Fruit fly (Drosophila melanogaster) whole organism, embryonic: ENCODE data around the gene CG18428.

Source experiments
- Antp ChIP-seq: fragments of 200-800 bp; sonication (Bioruptor generic); optimal IDR thresholded peaks from 3 replicates; lab custom pipeline; 2016; ENCODE audit warnings: missing biosample characterization, missing genetic modification characterization
- Atf6 ChIP-seq: fragments of 200-800 bp; sonication (Bioruptor generic); IDR thresholded peaks from 2 replicates; pipeline ENCODE4 v1.3.6; 2022; ENCODE audit warnings: missing biosample characterization, missing genetic modification characterization
- Awh ChIP-seq: fragments of 200-800 bp; sonication (Bioruptor generic); IDR thresholded peaks from 2 replicates; pipeline ENCODE4, ENCODE4 v1.3.6; 2022; ENCODE audit warnings: missing biosample characterization, missing genetic modification characterization
- CG10543 ChIP-seq: fragments of 200-800 bp; sonication (Bioruptor generic); optimal IDR thresholded peaks from 3 replicates; lab custom pipeline; 2017; ENCODE audit warnings: missing biosample characterization, mild to moderate bottlenecking, missing genetic modification characterization, moderate library complexity
- CG10654 ChIP-seq: fragments of 200-800 bp; sonication (Bioruptor generic); optimal IDR thresholded peaks from 2 replicates; lab custom pipeline; 2016; ENCODE audit warnings: missing biosample characterization, missing genetic modification characterization
- CG11504 ChIP-seq: fragments of 200-800 bp; sonication (Bioruptor generic); optimal IDR thresholded peaks from 3 replicates; lab custom pipeline; 2019; ENCODE audit warnings: missing biosample characterization, mild to moderate bottlenecking, missing genetic modification characterization, moderate library complexity
- CG11695 ChIP-seq: fragments of 200-800 bp; sonication (Bioruptor generic); IDR thresholded peaks from 3 replicates; pipeline ENCODE4 v1.3.6; 2022; ENCODE audit warnings: missing biosample characterization, missing genetic modification characterization
- CG12659 ChIP-seq: fragments of 200-800 bp; sonication (Bioruptor generic); optimal IDR thresholded peaks from 3 replicates; lab custom pipeline; 2017; ENCODE audit warnings: mild to moderate bottlenecking, missing biosample characterization, missing genetic modification reagents, missing genetic modification characterization
- CG13424 ChIP-seq: fragments of 200-800 bp; sonication (Bioruptor generic); optimal IDR thresholded peaks from 2 replicates; lab custom pipeline; 2019; ENCODE audit warnings: missing biosample characterization, mild to moderate bottlenecking, missing genetic modification characterization, moderate library complexity
- CG13894 ChIP-seq: fragments of 200-800 bp; sonication (Bioruptor generic); optimal IDR thresholded peaks from 3 replicates; lab custom pipeline; 2018; ENCODE audit warnings: missing biosample characterization, mild to moderate bottlenecking, missing genetic modification characterization, moderate library complexity
- CG15269 ChIP-seq: fragments of 200-800 bp; sonication (Bioruptor generic); optimal IDR thresholded peaks from 2 replicates; lab custom pipeline; 2018; ENCODE audit warnings: missing biosample characterization, mild to moderate bottlenecking, missing genetic modification characterization, moderate library complexity
- CG30020 ChIP-seq: fragments of 200-800 bp; optimal IDR thresholded peaks from 2 replicates; lab custom pipeline; 2019; ENCODE audit warnings: missing biosample characterization, mild to moderate bottlenecking, missing genetic modification characterization, moderate library complexity
- CG30403 ChIP-seq: fragments of 200-800 bp; sonication (Bioruptor generic); optimal IDR thresholded peaks from 3 replicates; lab custom pipeline; 2016; ENCODE audit warnings: missing biosample characterization, missing genetic modification characterization
- CG3838 ChIP-seq: fragments of 200-800 bp; sonication (Bioruptor generic); optimal IDR thresholded peaks from 3 replicates; lab custom pipeline; 2016; ENCODE audit warnings: missing biosample characterization, missing genetic modification characterization
- CG6272 ChIP-seq: fragments of 200-800 bp; sonication (Bioruptor generic); IDR thresholded peaks from 2 replicates; pipeline ENCODE4 v1.3.6; 2022; ENCODE audit warnings: missing biosample characterization, missing genetic modification characterization
- CG6765 ChIP-seq: fragments of 200-800 bp; sonication (Bioruptor generic); optimal IDR thresholded peaks from 3 replicates; lab custom pipeline; 2017; ENCODE audit warnings: missing biosample characterization, mild to moderate bottlenecking, missing genetic modification characterization
- CG7786 ChIP-seq: fragments of 200-800 bp; sonication (Bioruptor generic); optimal IDR thresholded peaks from 2 replicates; lab custom pipeline; 2016; ENCODE audit warnings: missing biosample characterization, missing genetic modification characterization
- CG9876 ChIP-seq: fragments of 200-800 bp; sonication (Bioruptor generic); optimal IDR thresholded peaks from 2 replicates; lab custom pipeline; 2016; ENCODE audit warnings: missing biosample characterization, missing genetic modification characterization
- Deaf1 ChIP-seq: fragments of 200-800 bp; optimal IDR thresholded peaks from 3 replicates; lab custom pipeline; 2019; ENCODE audit warnings: missing biosample characterization, mild to moderate bottlenecking, missing genetic modification characterization, moderate library complexity
- Dek ChIP-seq: fragments of 200-800 bp; sonication (Bioruptor generic); optimal IDR thresholded peaks from 3 replicates; lab custom pipeline; 2019; ENCODE audit warnings: missing biosample characterization, mild to moderate bottlenecking, missing genetic modification characterization, moderate library complexity
- Dfd ChIP-seq, 2 experiments: fragments of >200 bp; optimal IDR thresholded peaks; 2 replicates each; lab custom pipeline; 2017; ENCODE audit warnings: missing biosample characterization in 2 of 2, missing genetic modification characterization in 2 of 2
- Ets65A ChIP-seq: fragments of 200-800 bp; sonication (Bioruptor generic); peaks from one replicate; lab custom pipeline; 2016; ENCODE audit warnings: missing biosample characterization, missing genetic modification characterization
- Fer1 ChIP-seq: fragments of 200-800 bp; sonication (Bioruptor generic); optimal IDR thresholded peaks from 2 replicates; lab custom pipeline; 2017; ENCODE audit warnings: missing biosample characterization, mild to moderate bottlenecking, missing genetic modification characterization
- Fer2 ChIP-seq: fragments of 200-800 bp; sonication (Bioruptor generic); optimal IDR thresholded peaks from 2 replicates; lab custom pipeline; 2018; ENCODE audit warnings: missing biosample characterization, mild to moderate bottlenecking, missing genetic modification characterization, moderate library complexity
- Hmr ChIP-seq: fragments of 200-800 bp; sonication (Bioruptor generic); optimal IDR thresholded peaks from 3 replicates; lab custom pipeline; 2017; ENCODE audit warnings: mild to moderate bottlenecking, missing biosample characterization, missing genetic modification reagents, missing genetic modification characterization
- Jarid2 ChIP-seq: fragments of 200-800 bp; sonication (Bioruptor generic); optimal IDR thresholded peaks from 3 replicates; lab custom pipeline; 2017; ENCODE audit warnings: mild to moderate bottlenecking, missing biosample characterization, missing genetic modification reagents, missing genetic modification characterization
- Med ChIP-seq: fragments of 200-800 bp; sonication (Bioruptor generic); peaks from one replicate; lab custom pipeline; 2016; ENCODE audit warnings: missing biosample characterization, missing genetic modification characterization, mild to moderate bottlenecking, inconsistent platforms, moderate library complexity
- Pdp1 ChIP-seq, 2 experiments: fragments of 200-800 bp; sonication (Bioruptor generic); optimal IDR thresholded peaks; 3 replicates each; lab custom pipeline; 2016; ENCODE audit warnings: missing biosample characterization in 2 of 2, missing genetic modification characterization in 2 of 2, mild to moderate bottlenecking in 1 of 2, moderate library complexity in 1 of 2
- Rfx ChIP-seq: fragments of 200-800 bp; sonication (Bioruptor generic); IDR thresholded peaks from 2 replicates; pipeline ENCODE4 v1.3.6; 2022; ENCODE audit warnings: missing biosample characterization, missing genetic modification characterization
- ash1 ChIP-seq: fragments of 200-800 bp; sonication (Bioruptor generic); optimal IDR thresholded peaks from 2 replicates; lab custom pipeline; 2018; ENCODE audit warnings: missing biosample characterization, mild to moderate bottlenecking, missing genetic modification characterization
- chm ChIP-seq: fragments of 200-800 bp; sonication (Bioruptor generic); IDR thresholded peaks from 2 replicates; pipeline ENCODE4 v1.3.6; 2022; ENCODE audit warnings: missing biosample characterization, missing genetic modification characterization
- crol ChIP-seq: fragments of 200-800 bp; sonication (Bioruptor generic); IDR thresholded peaks from 2 replicates; pipeline ENCODE4 v1.3.6; 2022; ENCODE audit warnings: missing biosample characterization, missing genetic modification characterization
- dimm ChIP-seq: fragments of 200-800 bp; sonication (Bioruptor generic); IDR thresholded peaks from 2 replicates; pipeline ENCODE4 v1.3.6; 2022; ENCODE audit warnings: missing biosample characterization, missing genetic modification characterization
- dm ChIP-seq: fragments of 200-800 bp; sonication (Bioruptor generic); optimal IDR thresholded peaks from 3 replicates; lab custom pipeline; 2016; ENCODE audit warnings: missing biosample characterization, missing genetic modification characterization
- exex ChIP-seq: fragments of 200-800 bp; sonication (Bioruptor generic); optimal IDR thresholded peaks from 4 replicates; lab custom pipeline; 2018; ENCODE audit warnings: missing biosample characterization, mild to moderate bottlenecking, missing genetic modification characterization, moderate library complexity
- fd3F ChIP-seq: fragments of 200-800 bp; sonication (Bioruptor generic); optimal IDR thresholded peaks from 2 replicates; lab custom pipeline; 2018; ENCODE audit warnings: missing biosample characterization, mild to moderate bottlenecking, missing genetic modification characterization, moderate library complexity
- grau ChIP-seq: fragments of 200-800 bp; optimal IDR thresholded peaks from 3 replicates; lab custom pipeline; 2019; ENCODE audit warnings: missing biosample characterization, mild to moderate bottlenecking, missing genetic modification characterization, moderate library complexity
- ham ChIP-seq: fragments of 200-800 bp; sonication (Bioruptor generic); IDR thresholded peaks from 2 replicates; pipeline ENCODE4 v1.3.6; 2022; ENCODE audit warnings: missing biosample characterization, missing genetic modification characterization
- ken ChIP-seq: fragments of 200-800 bp; sonication (Bioruptor generic); IDR thresholded peaks from 3 replicates; pipeline ENCODE4 v1.3.6; 2022; ENCODE audit warnings: missing biosample characterization, missing genetic modification characterization
- nau ChIP-seq: fragments of 200-800 bp; sonication (Bioruptor generic); optimal IDR thresholded peaks from 3 replicates; lab custom pipeline; 2017; ENCODE audit warnings: missing biosample characterization, mild to moderate bottlenecking, missing genetic modification characterization, missing genetic modification reagents
- nom ChIP-seq: fragments of 200-800 bp; sonication (Bioruptor generic); optimal IDR thresholded peaks from 2 replicates; lab custom pipeline; 2017; ENCODE audit warnings: missing biosample characterization, missing genetic modification characterization, mild to moderate bottlenecking, moderate library complexity, missing genetic modification reagents
- onecut ChIP-seq: fragments of 200-800 bp; sonication (Bioruptor generic); IDR thresholded peaks from 2 replicates; pipeline ENCODE4 v1.3.6; 2022; ENCODE audit warnings: missing biosample characterization, missing genetic modification characterization
- pho ChIP-seq: fragments of 200-800 bp; sonication (Bioruptor generic); optimal IDR thresholded peaks from 2 replicates; lab custom pipeline; 2016; ENCODE audit warnings: missing biosample characterization, missing genetic modification characterization
- sens-2 ChIP-seq: fragments of 200-800 bp; sonication (Bioruptor generic); IDR thresholded peaks from 2 replicates; pipeline ENCODE4 v1.3.6; 2022; ENCODE audit warnings: missing biosample characterization, missing genetic modification characterization
- sug ChIP-seq: fragments of 200-800 bp; optimal IDR thresholded peaks from 2 replicates; lab custom pipeline; 2019; ENCODE audit warnings: missing biosample characterization, mild to moderate bottlenecking, missing genetic modification characterization, moderate library complexity
- tin ChIP-seq: fragments of 200-800 bp; sonication (Bioruptor generic); optimal IDR thresholded peaks from 3 replicates; lab custom pipeline; 2016; ENCODE audit warnings: missing biosample characterization, missing genetic modification characterization
- wek ChIP-seq: fragments of 200-800 bp; sonication (Bioruptor generic); optimal IDR thresholded peaks from 3 replicates; lab custom pipeline; 2018; ENCODE audit warnings: missing biosample characterization, mild to moderate bottlenecking, missing genetic modification characterization, moderate library complexity
- zen2 ChIP-seq: fragments of 200-800 bp; sonication (Bioruptor generic); IDR thresholded peaks from 3 replicates; pipeline ENCODE4 v1.3.6; 2022; ENCODE audit warnings: missing biosample characterization, missing genetic modification characterization; ENCODE audit not compliant: partially characterized antibody

Gene CG18428

dm6 chr3R:24102387-24102786 lies 6.7 kb upstream of the CG18428 start (continued):
- TF ChIP-seq ham (GFP tag; lab: Robert Waterston, UW) (no peak), CG10543 (peak; percentile 32), Hmr (peak; percentile 65), grau (tag; lab: Kevin White, UChicago) (no peak), CG6765 (GFP tag; lab: Kevin White, UChicago) (peak; percentile 41), Dek (peak; percentile 7), CG15269 (tag; lab: Kevin White, UChicago) (peak; percentile 44), Pdp1 (GFP tag; optimal IDR thresholded peaks at IDR 0.05; lab: Kevin White, UChicago) (peak in 1 of 2 experiments; percentile 6), Rfx (GFP tag; lab: Robert Waterston, UW) (peak; percentile 50; the same call in 1 of the 2 replicates), CG12659 (GFP tag; lab: Kevin White, UChicago) (peak; percentile 11), CG11504 (tag; lab: Kevin White, UChicago) (peak; percentile 7), CG13894 (peak; percentile 49), nau (GFP tag; lab: Kevin White, UChicago) (peak; percentile 15), CG11695 (GFP tag; lab: Robert Waterston, UW) (peak; percentile 34; the same call in 1 of the 3 replicates), Fer2 (tag; lab: Kevin White, UChicago) (peak; percentile 8), fd3F (GFP tag; lab: Kevin White, UChicago) (peak; percentile 44), crol (no peak), exex (tag; lab: Kevin White, UChicago) (peak; percentile 11), Jarid2 (GFP tag; lab: Kevin White, UChicago) (no peak)

- TF ChIP-seq Ets65A (GFP tag; lab: Kevin White, UChicago) (peak; percentile 84), Med (peak; percentile 56), CG3838 (GFP tag; lab: Kevin White, UChicago) (no peak), Fer1 (no peak), Atf6 (GFP tag; lab: Robert Waterston, UW) (no peak), CG10654 (GFP tag; lab: Kevin White, UChicago) (no peak), zen2 (0 out of 3 replicates have a peak, but pooled peaks have one; percentile 5)
These were observed 5.4 kb upstream of the CG18428 start for dm6 chr3R:24103708-24104107.

dm6 chr3R:24104471-24105311 lies 4.4 kb upstream of the CG18428 start:
- TF ChIP-seq CG30020 (tag; lab: Kevin White, UChicago) (no peak), sug (tag; lab: Kevin White, UChicago) (no peak), tin (GFP tag; lab: Kevin White, UChicago) (no peak), dimm (GFP tag; lab: Robert Waterston, UW) (no peak), Awh (GFP tag; lab: Robert Waterston, UW) (no peak), CG7786 (no peak), CG9876 (GFP tag; lab: Kevin White, UChicago) (no peak), ash1 (no peak), Dfd (GFP tag; optimal IDR thresholded peaks at IDR 0.05; lab: Kevin White, UChicago) (no peak), Antp (GFP tag; lab: Kevin White, UChicago) (no peak), pho (GFP tag; lab: Kevin White, UChicago) (no peak), sens-2 (GFP tag; lab: Robert Waterston, UW) (no peak), Deaf1 (tag; lab: Kevin White, UChicago) (no peak), dm (GFP tag; lab: Kevin White, UChicago) (no peak), nom (GFP tag; lab: Kevin White, UChicago) (peak; percentile 26), CG13424 (no peak), onecut (GFP tag; lab: Robert Waterston, UW) (peak; percentile 94), wek (no peak), CG30403 (GFP tag; lab: Kevin White, UChicago) (no peak), Med (peak; percentile 20), chm (GFP tag; lab: Robert Waterston, UW) (no peak), CG6272 (GFP tag; lab: Robert Waterston, UW) (no peak), ken (no peak)
